Fruit fly (Drosophila melanogaster) whole organism, larva: Measurements from ENCODE around the gene CG15429.

Experiments
- noc ChIP-seq: fragments of 200-800 bp; sonication (Bioruptor generic); optimal IDR thresholded peaks from 3 replicates; lab custom pipeline; 2019; ENCODE audit warnings: missing biosample characterization, mild to moderate bottlenecking, missing genetic modification characterization, moderate library complexity

The CG15429 gene

DNA sequence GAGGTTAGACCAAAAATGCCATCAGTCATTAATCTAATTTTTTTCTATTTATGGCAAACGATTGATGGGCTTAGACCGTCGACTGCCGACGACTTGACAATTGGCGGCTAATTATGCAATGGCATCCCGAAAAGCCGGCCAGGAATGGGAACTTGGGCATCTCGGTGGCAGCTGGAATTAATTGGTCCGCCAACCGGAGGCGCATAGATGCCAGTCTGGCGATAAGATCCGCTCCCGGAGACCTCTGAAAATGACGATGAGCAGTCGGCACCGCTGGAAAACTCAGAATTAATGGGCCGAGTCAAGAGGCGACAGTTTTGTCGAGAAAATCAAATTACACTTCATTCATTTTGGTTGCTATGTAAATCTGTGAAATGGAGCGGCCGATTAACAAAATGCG is at the start of gene CG15429:
Gene CG15429, plus strand, starts transcription at position 301 of the 400 bp plus-strand sequence.
- no peak for TF ChIP-seq noc

DNA sequence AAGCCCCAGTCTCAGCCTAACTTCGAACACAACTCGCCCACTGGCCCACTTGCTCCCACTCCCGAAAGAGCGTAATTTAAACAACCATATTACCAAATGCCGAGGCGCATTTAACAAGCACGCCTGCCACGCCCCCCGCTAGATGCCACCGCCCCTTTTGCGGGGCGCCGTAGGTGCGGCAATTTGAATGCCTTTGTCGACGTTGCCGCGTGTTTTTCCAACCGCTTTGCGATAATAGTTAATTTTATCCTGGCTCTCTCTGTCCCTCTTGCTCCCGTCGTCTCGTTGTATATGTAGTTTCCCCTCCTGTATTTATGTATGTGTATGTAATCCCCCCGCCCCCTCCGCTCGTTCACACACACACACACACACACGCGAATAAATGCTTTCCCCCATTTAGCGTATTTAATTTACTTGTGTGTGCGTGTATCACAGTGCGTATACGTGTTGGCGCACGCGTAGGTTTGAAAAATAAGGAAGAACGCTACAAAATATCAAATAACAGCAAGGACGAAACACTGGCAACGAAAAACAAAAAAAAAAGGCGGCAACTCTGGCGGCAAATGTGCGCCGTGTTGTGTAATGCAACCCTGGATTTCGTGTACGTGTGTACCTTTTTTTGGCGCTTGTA is 42.6 kb upstream of the CG15429 start:
- TF ChIP-seq noc = no peak

DNA sequence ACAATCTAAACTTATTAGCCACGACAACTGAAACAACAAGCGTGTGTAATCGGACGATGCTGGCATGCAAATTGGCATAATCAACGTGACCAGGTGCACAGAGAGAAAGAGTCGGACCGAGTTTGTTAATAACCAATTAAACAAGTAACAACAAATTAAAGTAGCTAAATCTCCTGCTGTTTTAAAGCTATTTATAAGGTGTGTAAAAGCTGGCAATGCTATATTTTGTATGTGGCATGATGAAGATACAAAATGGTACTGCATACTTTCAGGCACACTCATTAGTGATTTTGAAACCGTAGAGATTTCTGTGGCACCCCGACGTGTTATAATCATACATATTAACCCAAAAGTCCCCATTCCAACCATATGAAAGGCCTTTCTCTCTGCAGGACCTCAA is 34.9 kb upstream of the CG15429 start:
- TF ChIP-seq noc = no peak

DNA sequence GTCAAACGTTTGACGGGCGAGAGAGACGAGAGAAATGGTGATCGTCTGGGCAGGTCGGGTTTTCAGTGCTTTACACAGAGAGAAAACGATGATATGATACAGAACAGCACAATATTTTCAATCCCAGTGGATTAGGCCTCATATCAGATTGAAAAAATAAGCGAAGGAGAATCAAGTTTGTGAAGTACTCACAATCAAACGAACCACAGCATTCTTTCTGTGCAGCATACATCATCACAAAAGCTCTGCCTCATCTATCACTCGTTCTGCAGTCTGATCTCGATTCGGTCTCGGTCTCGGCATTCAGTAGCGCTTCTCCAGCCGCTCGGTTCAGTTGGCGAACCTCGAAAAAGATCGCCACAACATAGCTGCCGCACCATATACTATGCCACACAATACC is 28.5 kb upstream of the CG15429 start, which contains the start of gene bdl:
Gene bdl, plus strand, starts transcription at position 301 of the 400 bp plus-strand sequence.
- TF ChIP-seq noc = no peak

DNA sequence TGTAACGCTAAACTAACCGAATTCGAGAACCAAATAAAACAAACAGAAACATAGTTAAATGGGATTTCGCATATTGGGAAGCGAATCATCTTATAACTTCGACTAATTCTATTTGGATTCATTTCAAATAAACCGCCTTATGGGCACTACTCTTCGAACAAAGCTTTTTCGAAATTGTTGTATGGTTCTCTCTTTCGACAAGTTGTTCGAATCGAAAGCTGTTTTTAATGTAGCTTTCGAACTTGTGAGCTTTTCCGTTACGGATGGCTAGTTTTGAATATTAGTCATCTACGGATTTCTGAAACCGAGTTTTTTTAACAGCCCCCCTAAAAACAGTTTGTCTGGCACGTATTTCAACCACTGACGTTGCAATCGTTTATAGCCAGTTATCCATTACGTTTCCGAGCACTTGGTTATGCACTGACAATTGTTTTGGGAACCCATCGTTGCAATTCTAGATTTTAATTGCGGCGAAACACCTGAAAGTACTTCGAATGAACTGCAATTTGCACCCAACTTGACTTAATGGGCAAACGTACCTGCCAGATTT is 20.9 kb upstream of the CG15429 start:
- no peak for TF ChIP-seq noc

DNA sequence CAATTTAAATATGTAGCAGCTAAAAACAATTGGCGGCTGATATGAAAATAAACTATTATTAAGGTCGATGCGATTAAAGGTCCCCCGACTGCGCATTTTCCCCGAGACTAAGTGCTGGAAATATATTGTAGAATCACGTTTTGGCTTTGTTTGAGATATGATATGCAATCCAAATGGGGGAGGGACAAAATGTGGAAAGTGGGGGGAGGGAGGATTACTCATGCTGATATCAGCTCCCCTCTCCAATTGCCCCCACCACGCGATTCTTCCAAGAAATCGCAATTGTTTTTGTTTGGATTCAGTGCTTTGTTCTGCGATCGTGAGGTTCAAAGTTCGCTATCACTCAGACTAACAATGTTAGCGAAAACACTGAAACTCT is 20.2 kb upstream of the CG15429 start:
- TF ChIP-seq noc = no peak

DNA sequence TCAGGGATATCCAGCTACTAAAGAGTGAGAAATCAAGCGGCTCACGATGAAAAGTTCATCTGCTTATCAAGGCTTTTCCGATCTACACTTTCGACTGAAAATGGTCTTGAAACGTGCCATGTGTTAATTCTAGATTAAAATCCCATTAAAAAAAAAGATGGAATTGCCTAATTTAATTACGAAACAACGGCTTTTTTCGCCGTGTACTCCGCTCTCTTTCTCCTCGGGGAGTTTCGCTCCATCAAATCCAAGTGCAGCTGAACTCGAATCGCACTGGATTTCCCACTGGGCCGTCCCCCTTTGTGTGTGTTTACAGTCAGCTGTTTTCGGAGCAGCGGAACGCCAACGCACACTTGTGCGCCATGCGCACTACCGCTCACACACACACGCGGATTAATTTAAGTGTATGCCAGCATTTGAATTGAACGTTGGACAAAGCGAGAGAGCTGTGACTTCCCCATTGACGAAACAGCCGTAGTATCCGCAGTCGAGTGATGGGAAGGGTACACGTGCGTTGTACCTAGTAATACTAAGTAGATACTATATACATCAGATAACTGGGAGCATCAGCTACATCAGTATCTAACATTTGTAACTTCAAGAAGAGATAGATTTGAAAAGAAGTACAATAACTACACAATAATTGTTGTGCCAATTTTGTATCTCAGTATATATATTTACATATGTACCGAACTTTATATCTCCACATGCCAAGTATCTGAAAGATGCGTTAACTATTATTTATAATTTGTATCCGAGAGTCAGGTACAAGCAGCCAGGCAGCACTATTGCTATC is 19.6 kb upstream of the CG15429 start:
- TF ChIP-seq noc = peak; percentile 86

DNA sequence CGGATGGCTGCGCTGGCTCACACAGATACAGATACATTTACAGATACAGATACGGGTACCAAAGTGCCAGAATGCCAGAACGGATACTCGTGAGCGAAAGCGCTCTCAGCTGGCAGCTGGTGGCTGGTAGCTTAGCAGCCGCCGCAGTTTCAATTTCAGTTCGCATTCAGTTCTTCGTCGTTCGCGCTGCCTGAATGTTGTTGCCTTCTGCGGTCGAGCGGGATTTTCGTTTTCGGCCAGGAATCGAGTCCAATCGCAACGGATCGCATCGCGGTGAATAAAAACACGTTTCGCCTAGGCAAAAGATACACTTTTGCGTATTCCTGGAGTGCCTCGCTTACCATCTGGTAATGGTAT is 19.0 kb upstream of the CG15429 start, which contains the start of gene Atet:
Gene Atet, plus strand, starts transcription at position 156 of the 357 bp plus-strand sequence.
- no peak for TF ChIP-seq noc

DNA sequence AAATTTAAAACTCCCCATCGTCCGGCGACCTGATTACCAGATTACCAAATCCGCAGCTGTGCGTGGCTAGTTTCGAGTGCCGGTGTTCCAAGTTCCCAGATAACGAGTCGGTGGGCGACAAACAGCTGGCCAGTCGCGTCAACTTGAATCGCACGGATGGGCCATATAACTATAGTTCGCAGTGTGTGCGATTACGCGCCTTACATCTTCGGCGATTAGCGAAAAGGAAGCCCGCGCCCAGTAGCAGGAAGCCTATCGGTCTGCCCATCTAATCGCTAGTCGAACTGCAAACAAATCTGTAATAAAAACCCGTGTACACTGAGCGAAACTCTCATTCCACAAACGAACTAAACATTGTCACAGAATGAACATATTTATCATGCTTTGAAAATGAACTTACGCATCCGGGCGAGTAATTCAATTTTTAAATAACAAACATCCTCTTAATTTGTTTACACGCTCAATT is 17.8 kb upstream of the CG15429 start:
- peak; percentile 7 for TF ChIP-seq noc

DNA sequence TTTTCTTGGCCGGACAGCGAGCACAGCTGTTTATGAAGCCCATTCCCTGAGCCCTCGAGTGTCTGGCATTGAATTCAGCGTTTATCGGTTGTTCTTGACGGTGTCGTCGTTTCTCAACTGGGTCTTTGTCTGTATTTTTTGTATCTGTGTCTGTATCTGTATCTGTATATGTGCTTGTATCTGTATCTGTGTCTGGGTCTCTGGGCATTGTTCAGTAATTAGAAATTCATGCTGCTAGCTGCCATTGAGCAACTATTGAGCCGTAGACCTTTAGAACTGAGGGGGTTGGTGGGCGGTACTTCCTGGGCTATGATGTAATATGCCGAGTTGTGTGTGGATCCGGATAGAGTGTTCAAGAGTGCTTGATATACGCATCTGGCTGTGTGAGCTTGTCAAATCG is 16.8 kb upstream of the CG15429 start:
- TF ChIP-seq noc = no peak

DNA sequence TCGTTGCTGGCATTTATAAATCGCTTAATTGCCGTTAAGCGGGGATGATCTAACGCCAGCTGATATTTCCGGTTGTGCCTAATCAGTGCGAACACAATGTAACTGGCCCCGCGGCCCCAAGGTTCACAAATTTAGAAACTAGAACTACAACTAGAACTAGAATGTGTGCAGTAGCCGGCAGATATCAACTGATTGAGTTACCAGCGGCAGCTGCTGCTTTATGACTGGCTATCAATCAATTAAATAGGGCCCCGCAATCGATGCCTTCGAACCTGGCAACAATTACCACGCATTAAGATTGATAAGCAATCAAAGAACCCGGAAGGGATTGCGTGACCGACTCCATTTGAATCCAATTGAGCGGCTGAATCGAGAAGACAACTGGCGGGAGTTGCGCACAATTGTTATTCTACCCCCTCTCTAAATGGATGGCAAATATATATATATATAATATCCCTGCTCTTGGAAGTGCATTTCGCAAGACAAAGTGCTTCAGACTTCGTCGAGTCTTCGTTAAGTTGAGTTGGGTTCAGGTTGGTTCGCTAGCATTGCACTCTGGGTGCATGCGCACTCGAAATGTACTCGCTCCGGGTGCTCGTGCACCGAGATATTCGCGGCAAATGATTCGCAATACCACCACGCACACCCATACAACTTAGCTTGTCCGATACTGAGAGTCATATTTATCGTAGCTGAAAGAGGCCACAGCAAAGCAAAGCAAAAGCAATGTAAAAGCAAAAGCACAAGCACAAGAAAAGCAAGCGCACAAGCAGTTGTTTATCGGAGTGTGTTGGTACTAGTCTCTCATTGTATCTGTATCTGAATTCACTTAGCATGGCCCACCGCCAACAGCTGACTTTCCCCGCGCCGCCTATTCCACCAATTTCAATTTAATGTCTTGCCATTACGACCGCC is 12.7 kb upstream of the CG15429 start:
- no peak for TF ChIP-seq noc

DNA sequence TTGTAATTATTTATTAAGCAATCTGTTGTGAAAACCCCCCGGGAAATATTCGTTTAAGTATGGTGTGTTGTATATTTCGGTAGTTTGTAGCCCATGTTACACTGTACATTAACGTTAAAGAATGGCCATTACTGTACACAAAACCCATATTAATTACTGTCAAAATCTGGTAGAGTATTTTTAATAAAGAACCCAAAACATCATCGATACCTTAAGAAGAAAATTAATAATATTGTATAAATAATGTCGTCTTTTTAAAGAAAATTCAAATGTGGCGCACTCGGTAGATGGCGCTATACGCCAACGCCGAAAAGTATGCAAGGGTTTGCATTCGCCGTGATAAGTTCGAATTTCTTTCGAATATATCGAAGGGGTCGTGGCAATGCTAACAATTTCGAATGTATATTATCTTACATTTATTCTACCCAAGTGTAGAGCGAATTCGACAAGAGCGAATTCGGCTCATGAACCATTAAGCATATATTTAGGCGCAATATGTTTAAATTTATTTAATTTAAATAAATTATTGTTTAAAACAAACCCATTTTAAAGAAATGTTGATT is 7.1 kb upstream of the CG15429 start:
- TF ChIP-seq noc = no peak

DNA sequence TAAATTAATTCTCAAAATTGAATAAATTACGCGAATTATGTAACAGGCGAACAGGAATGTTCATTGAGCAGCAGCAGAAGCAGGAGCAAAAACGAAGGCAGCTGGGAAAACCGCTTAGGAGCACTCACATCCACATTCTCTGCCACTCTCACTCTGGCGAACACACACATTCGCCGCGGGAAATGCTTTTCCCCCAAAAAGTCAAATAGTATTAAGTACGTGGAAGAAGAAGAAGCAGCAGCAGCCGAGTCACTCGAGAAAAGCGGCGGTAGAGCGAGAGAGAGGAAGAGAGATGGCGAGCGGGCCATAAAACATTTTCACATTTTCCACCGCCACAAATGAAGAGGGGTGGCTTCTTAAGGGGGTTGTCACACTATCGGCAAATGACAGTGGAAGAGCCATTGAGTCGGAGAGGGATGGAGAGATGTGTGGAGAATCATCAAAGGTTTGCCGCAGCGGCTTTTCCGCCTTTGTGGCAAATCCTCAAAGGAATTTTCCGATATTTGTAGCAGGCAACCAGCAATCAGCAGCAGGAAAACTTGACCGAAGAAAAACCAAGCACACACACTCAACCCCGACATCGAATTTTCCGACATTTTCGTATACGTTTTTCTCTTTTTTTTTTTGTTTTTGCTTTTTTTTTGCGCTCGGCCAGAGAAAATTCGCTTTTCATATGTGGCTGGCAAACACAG is 6.0 kb upstream of the CG15429 start:
- TF ChIP-seq noc = no peak

DNA sequence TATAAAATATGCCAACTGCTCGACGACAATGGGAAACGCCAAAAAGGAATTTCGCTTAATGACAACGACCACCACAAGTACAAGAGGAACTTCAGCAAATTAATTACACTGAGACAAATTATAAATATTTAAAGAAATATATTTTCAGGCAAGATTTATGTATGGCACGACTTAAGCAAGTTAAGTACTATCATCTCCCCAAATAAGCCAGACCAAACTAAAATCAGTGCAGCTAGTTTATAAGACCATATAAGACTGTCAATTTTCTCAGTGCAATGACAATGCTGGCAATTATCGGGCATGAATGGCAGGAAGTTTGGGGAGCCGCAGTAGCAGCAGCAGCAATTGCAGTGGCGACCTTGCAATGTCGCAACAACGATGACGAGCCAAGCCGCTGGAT is 4.2 kb upstream of the CG15429 start:
- TF ChIP-seq noc = no peak

DNA sequence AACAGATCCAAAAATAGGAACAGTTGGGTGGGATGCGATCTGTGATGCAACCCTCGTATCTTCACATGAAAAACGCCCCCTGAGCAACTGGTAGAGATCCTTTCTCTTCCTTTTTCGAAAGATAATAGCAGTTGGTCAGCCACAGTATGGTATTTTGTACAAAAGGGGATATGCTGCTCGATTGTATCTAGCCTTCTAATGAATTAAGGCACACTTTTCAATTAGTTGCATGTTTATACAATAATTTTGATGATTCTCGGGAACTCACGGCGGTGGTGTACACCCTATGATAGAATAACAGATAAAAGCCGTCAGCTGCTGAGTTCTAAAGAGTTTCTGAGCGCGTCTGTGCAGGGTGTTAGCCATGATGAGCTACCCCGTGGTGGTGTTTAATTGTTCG is 3.1 kb upstream of the CG15429 start:
- no peak for TF ChIP-seq noc
